Worm (Caenorhabditis elegans) whole organism, L4 larva: ENCODE data around the gene R09E12.9.

Experiments used
- F10B5.3 ChIP-seq: sonication (generic microtip); optimal IDR thresholded peaks from 2 replicates; lab custom pipeline; 2016; ENCODE audit warnings: mild to moderate bottlenecking, missing genetic modification characterization, missing compliant biosample characterization
- F26F4.8 ChIP-seq: fragments of 200-800 bp; sonication (Bioruptor generic); conservative IDR thresholded peaks from 2 replicates; pipeline ENCODE4 v1.3.6; 2022; ENCODE audit warnings: missing genetic modification characterization, missing compliant biosample characterization
- F49E8.2 ChIP-seq: sonication (generic microtip); optimal IDR thresholded peaks from 2 replicates; lab custom pipeline; 2016; ENCODE audit warnings: missing compliant biosample characterization, mild to moderate bottlenecking, missing genetic modification characterization, borderline replicate concordance
- R02D3.7 ChIP-seq: fragments of 150-350 bp; sonication (generic microtip); optimal IDR thresholded peaks from 3 replicates; lab custom pipeline; 2014; ENCODE audit warnings: missing biosample characterization, missing genetic modification characterization
- T20F7.1 ChIP-seq: fragments of 200-800 bp; sonication (Bioruptor generic); optimal IDR thresholded peaks from 2 replicates; lab custom pipeline; 2018; ENCODE audit warnings: mild to moderate bottlenecking, missing genetic modification characterization, missing compliant biosample characterization
- T26A8.4 ChIP-seq: fragments of 200-800 bp; sonication (Bioruptor generic); IDR thresholded peaks from 2 replicates; pipeline ENCODE4 v1.3.6; 2022; ENCODE audit warnings: missing genetic modification characterization, missing compliant biosample characterization
- Y5F2A.4 ChIP-seq: fragments of 200-800 bp; sonication (Bioruptor generic); optimal IDR thresholded peaks from 2 replicates; lab custom pipeline; 2018; ENCODE audit warnings: mild to moderate bottlenecking, missing genetic modification characterization, missing compliant biosample characterization
- Y75B8A.6 ChIP-seq: fragments of 200-800 bp; sonication (Bioruptor generic); IDR thresholded peaks from 2 replicates; pipeline ENCODE4 v1.3.6; 2022; ENCODE audit warnings: missing genetic modification reagents, missing genetic modification characterization, missing compliant biosample characterization
- ZK546.5 ChIP-seq, 2 experiments: sonication (generic microtip); optimal IDR thresholded peaks; 2 replicates each; lab custom pipeline; 2017; ENCODE audit warnings: missing biosample characterization in 2 of 2, missing genetic modification characterization in 2 of 2
- aha-1 ChIP-seq: fragments of 150-350 bp; peaks from one replicate; lab custom pipeline; 2014; ENCODE audit warnings: missing biosample characterization, missing genetic modification characterization
- ama-1 ChIP-seq: fragments of 150-350 bp; optimal IDR thresholded peaks from 2 replicates; lab custom pipeline; 2014; ENCODE audit warnings: inconsistent platforms, mixed read lengths
- attf-4 ChIP-seq: sonication (generic microtip); optimal IDR thresholded peaks from 3 replicates; lab custom pipeline; 2017; ENCODE audit warnings: missing biosample characterization, missing genetic modification characterization
- ceh-28 ChIP-seq: fragments of 150-350 bp; optimal IDR thresholded peaks from 2 replicates; lab custom pipeline; 2014; ENCODE audit warnings: missing biosample characterization, missing genetic modification reagents, missing genetic modification characterization
- ceh-44 ChIP-seq: fragments of 200-800 bp; sonication (Bioruptor generic); IDR thresholded peaks from 2 replicates; pipeline ENCODE4 v1.3.6; 2022; ENCODE audit warnings: missing genetic modification reagents, missing genetic modification characterization, missing compliant biosample characterization
- ceh-82 ChIP-seq: sonication (generic microtip); optimal IDR thresholded peaks from 2 replicates; lab custom pipeline; 2017; ENCODE audit warnings: missing biosample characterization, missing genetic modification characterization
- cey-2 ChIP-seq: sonication (generic microtip); optimal IDR thresholded peaks from 3 replicates; lab custom pipeline; 2017; ENCODE audit warnings: missing genetic modification characterization, mild to moderate bottlenecking, missing compliant biosample characterization, antibody characterized with exemption, borderline replicate concordance; ENCODE audit not compliant: insufficient read depth
- daf-12 ChIP-seq: fragments of 150-350 bp; optimal IDR thresholded peaks from 2 replicates; lab custom pipeline; 2014; ENCODE audit warnings: missing biosample characterization, missing genetic modification reagents, missing genetic modification characterization
- dmd-6 ChIP-seq: fragments of 200-800 bp; sonication (Bioruptor generic); IDR thresholded peaks from 2 replicates; pipeline ENCODE4 v1.3.6; 2022; ENCODE audit warnings: missing genetic modification reagents, missing genetic modification characterization, missing compliant biosample characterization
- dmd-8 ChIP-seq: fragments of 200-800 bp; sonication (Bioruptor generic); IDR thresholded peaks from 2 replicates; pipeline ENCODE4 v1.3.6; 2022; ENCODE audit warnings: missing genetic modification characterization, missing compliant biosample characterization
- dpl-1 ChIP-seq: fragments of 150-350 bp; optimal IDR thresholded peaks from 2 replicates; lab custom pipeline; 2014; ENCODE audit warnings: missing biosample characterization, missing genetic modification reagents, missing genetic modification characterization
- duxl-1 ChIP-seq: sonication (generic microtip); optimal IDR thresholded peaks from 2 replicates; lab custom pipeline; 2016; ENCODE audit warnings: mild to moderate bottlenecking, missing genetic modification characterization, moderate library complexity, missing compliant biosample characterization; ENCODE audit not compliant: poor library complexity
- egl-27 ChIP-seq: sonication (generic microtip); optimal IDR thresholded peaks from 3 replicates; lab custom pipeline; 2017; ENCODE audit warnings: missing biosample characterization, missing genetic modification reagents, missing genetic modification characterization
- fkh-10 ChIP-seq: fragments of 150-350 bp; optimal IDR thresholded peaks from 2 replicates; lab custom pipeline; 2014; ENCODE audit warnings: missing biosample characterization, missing genetic modification reagents, missing genetic modification characterization
- fos-1 ChIP-seq: fragments of 150-350 bp; optimal IDR thresholded peaks from 2 replicates; lab custom pipeline; 2014; ENCODE audit warnings: missing biosample characterization, missing genetic modification characterization
- gei-8 ChIP-seq: fragments of 200-800 bp; sonication (Bioruptor generic); optimal IDR thresholded peaks from 2 replicates; lab custom pipeline; 2018; ENCODE audit warnings: mild to moderate bottlenecking, missing genetic modification characterization, missing compliant biosample characterization
- hif-1 ChIP-seq, 2 experiments: sonication (generic microtip); optimal IDR thresholded peaks; 2 replicates each; lab custom pipeline; 2016 to 2017; ENCODE audit warnings: missing compliant biosample characterization in 2 of 2, missing genetic modification characterization in 2 of 2, missing genetic modification reagents in 2 of 2, missing genotype in 2 of 2, mild to moderate bottlenecking in 1 of 2
- hlh-11 ChIP-seq: fragments of 200-800 bp; sonication (Bioruptor generic); optimal IDR thresholded peaks from 2 replicates; lab custom pipeline; 2018; ENCODE audit warnings: mild to moderate bottlenecking, missing genetic modification characterization, missing compliant biosample characterization
- lin-13 ChIP-seq: fragments of 150-350 bp; optimal IDR thresholded peaks from 2 replicates; lab custom pipeline; 2014; ENCODE audit warnings: missing biosample characterization, missing genetic modification reagents, missing genetic modification characterization
- lin-15B ChIP-seq: fragments of 150-350 bp; sonication (generic microtip); optimal IDR thresholded peaks from 3 replicates; lab custom pipeline; 2014; ENCODE audit warnings: missing biosample characterization, missing genetic modification characterization
- lin-29 ChIP-seq: fragments of 200-800 bp; sonication (Bioruptor generic); IDR thresholded peaks from 2 replicates; pipeline ENCODE4 v1.3.6; 2022; ENCODE audit warnings: missing genetic modification reagents, missing genetic modification characterization, missing compliant biosample characterization
- lin-38 ChIP-seq: fragments of 200-800 bp; sonication (Bioruptor generic); IDR thresholded peaks from 2 replicates; pipeline ENCODE4 v1.3.6; 2022; ENCODE audit warnings: missing genetic modification reagents, missing genetic modification characterization, missing compliant biosample characterization
- lin-39 ChIP-seq: fragments of 150-350 bp; optimal IDR thresholded peaks from 2 replicates; lab custom pipeline; 2014; ENCODE audit warnings: missing biosample characterization, missing genetic modification reagents, missing genetic modification characterization
- madf-5 ChIP-seq, 2 experiments: fragments of 200-800 bp; sonication (Bioruptor generic); IDR thresholded peaks; 2 replicates each; pipeline ENCODE4 v1.3.6; 2022; ENCODE audit warnings: missing compliant biosample characterization in 2 of 2, missing genetic modification characterization in 2 of 2
- mes-2 ChIP-seq: sonication (generic microtip); optimal IDR thresholded peaks from 2 replicates; lab custom pipeline; 2016; ENCODE audit warnings: missing genotype, mild to moderate bottlenecking, missing genetic modification characterization, missing compliant biosample characterization; ENCODE audit not compliant: poor library complexity, severe bottlenecking
- mxl-2 ChIP-seq: fragments of 200-800 bp; sonication (Bioruptor generic); conservative IDR thresholded peaks from 2 replicates; pipeline ENCODE4 v1.3.6; 2022; ENCODE audit warnings: missing genetic modification reagents, missing genetic modification characterization, missing compliant biosample characterization
- nhr-102 ChIP-seq: sonication (generic microtip); optimal IDR thresholded peaks from 2 replicates; lab custom pipeline; 2016; ENCODE audit warnings: mild to moderate bottlenecking, missing genetic modification characterization, moderate library complexity, missing compliant biosample characterization
- nhr-237 ChIP-seq: sonication (generic microtip); optimal IDR thresholded peaks from 2 replicates; lab custom pipeline; 2017; ENCODE audit warnings: missing biosample characterization, missing genetic modification characterization
- nhr-25 ChIP-seq: sonication (generic microtip); optimal IDR thresholded peaks from 2 replicates; lab custom pipeline; 2017; ENCODE audit warnings: missing genetic modification characterization, mild to moderate bottlenecking, missing compliant biosample characterization, antibody characterized with exemption, moderate library complexity, borderline replicate concordance; ENCODE audit not compliant: insufficient read depth
- nhr-41 ChIP-seq: fragments of 200-800 bp; sonication (Bioruptor generic); IDR thresholded peaks from 2 replicates; pipeline ENCODE4 v1.3.6; 2022; ENCODE audit warnings: missing genetic modification reagents, missing genetic modification characterization, missing compliant biosample characterization
- nhr-42 ChIP-seq: fragments of 200-800 bp; sonication (Bioruptor generic); IDR thresholded peaks from 2 replicates; pipeline ENCODE4 v1.3.6; 2022; ENCODE audit warnings: missing genetic modification characterization, missing compliant biosample characterization
- nhr-6 ChIP-seq: fragments of 150-350 bp; optimal IDR thresholded peaks from 2 replicates; lab custom pipeline; 2014; ENCODE audit warnings: missing biosample characterization, missing genetic modification characterization
- nhr-76 ChIP-seq: fragments of 150-350 bp; optimal IDR thresholded peaks from 2 replicates; lab custom pipeline; 2014; ENCODE audit warnings: missing biosample characterization, missing genetic modification characterization
- nhr-77 ChIP-seq: fragments of 150-350 bp; optimal IDR thresholded peaks from 2 replicates; lab custom pipeline; 2014; ENCODE audit warnings: missing biosample characterization, missing genetic modification characterization
- saeg-2 ChIP-seq: fragments of 200-800 bp; sonication (Bioruptor generic); IDR thresholded peaks from 2 replicates; pipeline ENCODE4 v1.3.6; 2022; ENCODE audit warnings: missing genetic modification reagents, missing genetic modification characterization, missing compliant biosample characterization
- set-16 ChIP-seq: fragments of 200-800 bp; sonication (Bioruptor generic); IDR thresholded peaks from 2 replicates; pipeline ENCODE4 v1.3.6; 2022; ENCODE audit warnings: missing genetic modification reagents, missing genetic modification characterization, missing compliant biosample characterization
- snpc-4 ChIP-seq: fragments of 150-350 bp; optimal IDR thresholded peaks from 2 replicates; lab custom pipeline; 2014; ENCODE audit warnings: missing biosample characterization, missing genetic modification characterization
- spr-1 ChIP-seq: sonication (generic microtip); optimal IDR thresholded peaks from 2 replicates; lab custom pipeline; 2016; ENCODE audit warnings: mild to moderate bottlenecking, missing genetic modification characterization, missing compliant biosample characterization
- spr-3 ChIP-seq: fragments of 200-800 bp; sonication (Bioruptor generic); optimal IDR thresholded peaks from 2 replicates; lab custom pipeline; 2018; ENCODE audit warnings: mild to moderate bottlenecking, missing genetic modification characterization, missing compliant biosample characterization
- tag-97 ChIP-seq: fragments of 200-800 bp; sonication (Bioruptor generic); IDR thresholded peaks from 2 replicates; pipeline ENCODE4 v1.3.6; 2022; ENCODE audit warnings: missing genetic modification characterization, missing compliant biosample characterization
- tra-1 ChIP-seq: fragments of 200-800 bp; sonication (Bioruptor generic); IDR thresholded peaks from 2 replicates; pipeline ENCODE4 v1.3.6; 2022; ENCODE audit warnings: missing genetic modification reagents, missing genetic modification characterization, missing compliant biosample characterization
- unc-62 ChIP-seq, 3 experiments: fragments of 150-350 bp in 1 of 3; sonication (generic microtip); optimal IDR thresholded peaks in 2 of 3; peaks in 1 of 3; 1 replicate in 1 of 3; 2 replicates in 2 of 3; lab custom pipeline; 2014 to 2017; ENCODE audit warnings: missing biosample characterization in 3 of 3, missing genetic modification characterization in 3 of 3, missing genetic modification reagents in 3 of 3, missing genotype in 1 of 3

The R09E12.9 gene

DNA sequence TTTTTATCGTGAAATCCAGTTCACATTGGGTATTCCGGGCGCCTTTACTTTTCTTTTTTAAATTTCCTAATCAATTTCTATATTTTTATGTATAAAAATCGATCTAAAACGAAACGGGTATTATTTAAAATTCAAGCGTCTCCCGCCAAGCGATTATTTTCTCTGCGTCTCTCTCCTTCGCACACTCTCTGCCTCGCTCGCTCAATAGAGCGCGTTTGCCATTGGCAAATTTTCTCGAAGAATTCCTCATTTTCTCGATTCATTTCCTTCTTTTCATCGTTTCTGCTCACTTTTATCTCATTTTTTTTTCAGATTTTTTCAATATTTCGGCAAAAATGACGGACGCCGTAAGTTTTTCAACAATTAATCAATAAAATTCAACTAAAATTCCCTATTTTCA lies 4.1 kb upstream of the R09E12.9 start, which contains the start of gene sti-1 (continued):
- TF ChIP-seq ceh-44 (GFP tag; lab: Robert Waterston, UW) = no peak
- TF ChIP-seq ama-1 (lab: Kevin White, UChicago) = no peak
- TF ChIP-seq attf-4 (tag; lab: Kevin White, UChicago) = no peak
- TF ChIP-seq lin-38 = peak; percentile 98
- TF ChIP-seq mes-2 (tag; lab: Kevin White, UChicago) = peak; percentile 89
- TF ChIP-seq lin-39 (tag; lab: Kevin White, UChicago) = no peak
- TF ChIP-seq dmd-8 = no peak
- peak; percentile 60 for TF ChIP-seq nhr-102 (tag; lab: Kevin White, UChicago)
- peak; percentile 60 for TF ChIP-seq hlh-11 (tag; lab: Kevin White, UChicago)
- no peak for TF ChIP-seq F10B5.3
- no peak for TF ChIP-seq ZK546.5 (tag; optimal IDR thresholded peaks at IDR 0.05; lab: Kevin White, UChicago)
- TF ChIP-seq lin-29 (GFP tag; lab: Robert Waterston, UW) = no peak
- no peak for TF ChIP-seq nhr-76 (tag; lab: Kevin White, UChicago)
- TF ChIP-seq spr-1 (tag; lab: Kevin White, UChicago) = peak; percentile 15
- no peak for TF ChIP-seq cey-2 (tag; lab: Kevin White, UChicago)
- TF ChIP-seq fos-1 (tag; lab: Kevin White, UChicago) = no peak
- TF ChIP-seq Y5F2A.4 (GFP tag; lab: Kevin White, UChicago) = no peak
- TF ChIP-seq nhr-6 (tag; lab: Kevin White, UChicago) = peak; percentile 67
- TF ChIP-seq unc-62 (GFP tag; optimal IDR thresholded peaks at IDR 0.05 in 1 of 2; lab: Kevin White, UChicago) = no peak
- no peak for TF ChIP-seq unc-62 (tag; optimal IDR thresholded peaks at IDR 0.05; lab: Kevin White, UChicago)
- TF ChIP-seq F49E8.2 (tag; lab: Kevin White, UChicago) = peak; percentile 26
- TF ChIP-seq T20F7.1 (GFP tag; lab: Kevin White, UChicago) = no peak
- no peak for TF ChIP-seq madf-5 (GFP tag; IDR thresholded peaks at IDR 0.05; lab: Robert Waterston, UW)
- TF ChIP-seq spr-3 (GFP tag; lab: Kevin White, UChicago) = no peak
- no peak for TF ChIP-seq mxl-2 (GFP tag; lab: Robert Waterston, UW)
- TF ChIP-seq duxl-1 (tag; lab: Kevin White, UChicago) = peak; percentile 81
- no peak for TF ChIP-seq ceh-28 (tag; lab: Kevin White, UChicago)
- TF ChIP-seq hif-1 (tag; optimal IDR thresholded peaks at IDR 0.05; lab: Kevin White, UChicago) = peak in 1 of 2 experiments; percentile 41
- TF ChIP-seq nhr-41 = no peak
- TF ChIP-seq R02D3.7 = no peak
- TF ChIP-seq T26A8.4 = peak; percentile 55; the same call in 1 of the 2 replicates
- TF ChIP-seq nhr-237 = no peak
- TF ChIP-seq nhr-42 = peak; percentile 69; the same call in 1 of the 2 replicates
- peak; percentile 30; the same call in 1 of the 2 replicates for TF ChIP-seq dmd-6 (GFP tag; lab: Robert Waterston, UW)
- TF ChIP-seq daf-12 (tag; lab: Kevin White, UChicago) = no peak
- TF ChIP-seq lin-13 (GFP tag; lab: Kevin White, UChicago) = peak; percentile 70
- no peak for TF ChIP-seq ceh-82 (tag; lab: Kevin White, UChicago)
- TF ChIP-seq dpl-1 = peak; percentile 96
- no peak for TF ChIP-seq tag-97 (GFP tag; lab: Robert Waterston, UW)
- peak; percentile 88 for TF ChIP-seq aha-1
- peak; percentile 35 for TF ChIP-seq fkh-10 (GFP tag; lab: Kevin White, UChicago)
- no peak for TF ChIP-seq set-16 (GFP tag; lab: Robert Waterston, UW)
- TF ChIP-seq saeg-2 (GFP tag; lab: Robert Waterston, UW) = no peak
- peak; percentile 69 for TF ChIP-seq nhr-25 (tag; lab: Kevin White, UChicago)
- TF ChIP-seq nhr-77 (tag; lab: Kevin White, UChicago) = peak; percentile 95
- no peak for TF ChIP-seq snpc-4 (tag; lab: Kevin White, UChicago)
- peak; percentile 51 for TF ChIP-seq lin-15B
- no peak for TF ChIP-seq egl-27 (tag; lab: Kevin White, UChicago)
- TF ChIP-seq tra-1 = 0 out of 2 replicates have a peak, but pooled peaks have one; percentile 40
- no peak for TF ChIP-seq F26F4.8
- TF ChIP-seq Y75B8A.6 (GFP tag; lab: Robert Waterston, UW) = no peak
- TF ChIP-seq gei-8 = no peak
